Worm (Caenorhabditis elegans) whole organism, late embryonic: ENCODE results near the gene Y62E10A.24.

Experiments used
- K02D7.2 ChIP-seq: sonication (generic microtip); optimal IDR thresholded peaks from 2 replicates; lab custom pipeline; 2017; ENCODE audit warnings: mild to moderate bottlenecking, missing genetic modification characterization, missing compliant biosample characterization
- ama-1 ChIP-seq: fragments of 150-350 bp; optimal IDR thresholded peaks from 2 replicates; lab custom pipeline; 2014
- ceh-22 ChIP-seq: sonication (generic microtip); optimal IDR thresholded peaks from 2 replicates; lab custom pipeline; 2017; ENCODE audit warnings: missing biosample characterization, missing genetic modification characterization
- ceh-24 ChIP-seq: sonication (generic microtip); optimal IDR thresholded peaks from 2 replicates; lab custom pipeline; 2016; ENCODE audit warnings: mild to moderate bottlenecking, missing genetic modification characterization, missing compliant biosample characterization
- ceh-31 ChIP-seq: sonication (generic microtip); optimal IDR thresholded peaks from 2 replicates; lab custom pipeline; 2016; ENCODE audit warnings: missing genetic modification characterization, missing compliant biosample characterization
- ceh-34 ChIP-seq: sonication (generic microtip); optimal IDR thresholded peaks from 2 replicates; lab custom pipeline; 2016; ENCODE audit warnings: mild to moderate bottlenecking, missing genetic modification characterization, missing compliant biosample characterization
- fkh-10 ChIP-seq: fragments of 150-350 bp; optimal IDR thresholded peaks from 2 replicates; lab custom pipeline; 2014; ENCODE audit warnings: missing biosample characterization, missing genetic modification reagents, missing genetic modification characterization
- fkh-6 ChIP-seq: sonication (generic microtip); optimal IDR thresholded peaks from 2 replicates; lab custom pipeline; 2016; ENCODE audit warnings: missing genetic modification characterization, missing compliant biosample characterization
- gmeb-2 ChIP-seq: sonication (generic microtip); optimal IDR thresholded peaks from 2 replicates; lab custom pipeline; 2016; ENCODE audit warnings: missing genetic modification characterization, inconsistent platforms, missing compliant biosample characterization
- hlh-15 ChIP-seq: sonication (generic microtip); optimal IDR thresholded peaks from 2 replicates; lab custom pipeline; 2016; ENCODE audit warnings: missing genetic modification characterization, missing compliant biosample characterization
- hlh-30 ChIP-seq: sonication (generic microtip); optimal IDR thresholded peaks from 2 replicates; lab custom pipeline; 2017; ENCODE audit warnings: antibody characterized with exemption, missing genetic modification characterization, missing compliant biosample characterization; ENCODE audit not compliant: insufficient read depth
- hlh-8 ChIP-seq: sonication (generic microtip); optimal IDR thresholded peaks from 2 replicates; lab custom pipeline; 2016; ENCODE audit warnings: missing genotype, missing genetic modification characterization, missing compliant biosample characterization
- madf-2 ChIP-seq: sonication (generic microtip); optimal IDR thresholded peaks from 2 replicates; lab custom pipeline; 2017; ENCODE audit warnings: missing genetic modification characterization, missing compliant biosample characterization
- nfya-1 ChIP-seq: sonication (generic microtip); optimal IDR thresholded peaks from 2 replicates; lab custom pipeline; 2017; ENCODE audit warnings: missing genetic modification characterization, mild to moderate bottlenecking, missing compliant biosample characterization, antibody characterized with exemption, moderate library complexity
- pag-3 ChIP-seq: sonication (generic microtip); optimal IDR thresholded peaks from 2 replicates; lab custom pipeline; 2016; ENCODE audit warnings: missing compliant biosample characterization, missing genetic modification characterization, borderline replicate concordance
- rnt-1 ChIP-seq: sonication (generic microtip); optimal IDR thresholded peaks from 2 replicates; lab custom pipeline; 2016; ENCODE audit warnings: missing genetic modification characterization, missing compliant biosample characterization
- sdc-2 ChIP-seq: sonication (generic microtip); optimal IDR thresholded peaks from 2 replicates; lab custom pipeline; 2016; ENCODE audit warnings: missing genotype, missing genetic modification characterization, missing compliant biosample characterization
- tbx-2 ChIP-seq: sonication (generic microtip); optimal IDR thresholded peaks from 2 replicates; lab custom pipeline; 2016; ENCODE audit warnings: missing genetic modification characterization, missing compliant biosample characterization
- unc-3 ChIP-seq, 2 experiments: fragments of 200-800 bp in 1 of 2; sonication (Bioruptor generic) in 1 of 2; sonication (generic microtip) in 1 of 2; conservative IDR thresholded peaks in 1 of 2; optimal IDR thresholded peaks in 1 of 2; 2 replicates each; pipeline versions ENCODE4 v1.3.6 to Lab custom; 2016 to 2022; ENCODE audit warnings: missing compliant biosample characterization in 2 of 2, missing genetic modification characterization in 2 of 2, missing genetic modification reagents in 1 of 2
- zip-5 ChIP-seq: sonication (generic microtip); optimal IDR thresholded peaks from 2 replicates; lab custom pipeline; 2016; ENCODE audit warnings: missing genetic modification characterization, missing compliant biosample characterization
- ztf-16 ChIP-seq: sonication (generic microtip); optimal IDR thresholded peaks from 2 replicates; lab custom pipeline; 2017; ENCODE audit warnings: missing genetic modification characterization, missing compliant biosample characterization

Gene Y62E10A.24

ce11 chrIV:13400456-13401364, 30.2 kb downstream of the Y62E10A.24 start, which contains the start of the genes memi-2 and cyp-31A5:
Gene memi-2 (minus strand): TSS chrIV:13400506.
Gene cyp-31A5 (plus strand): TSS chrIV:13401289.
- TF ChIP-seq ceh-34 (tag; lab: Kevin White, UChicago) (no peak), fkh-10 (GFP tag; lab: Kevin White, UChicago) (no peak), fkh-6 (tag; lab: Kevin White, UChicago) (no peak), ceh-31 (tag; lab: Kevin White, UChicago) (no peak), pag-3 (no peak)
- TF ChIP-seq, all 69 proteins: peak for 0

ce11 chrIV:13408018-13408417, 37.5 kb downstream of the Y62E10A.24 start, which contains the start of gene Y62E10A.19:
Gene Y62E10A.19 (minus strand): TSS chrIV:13408306.
- no peak for TF ChIP-seq ceh-22

- TF ChIP-seq ama-1 = no peak
- peak; percentile 13 for TF ChIP-seq hlh-8
- TF ChIP-seq rnt-1 (tag; lab: Kevin White, UChicago) = no peak
- TF ChIP-seq ztf-16 (tag; lab: Kevin White, UChicago) = no peak
- no peak for TF ChIP-seq madf-2 (tag; lab: Kevin White, UChicago)
- peak; percentile 11 for TF ChIP-seq nfya-1 (tag; lab: Kevin White, UChicago)
- TF ChIP-seq unc-3 (GFP tag; conservative IDR thresholded peaks at IDR 0.05; lab: Robert Waterston, UW) = no peak
- TF ChIP-seq unc-3 (tag; optimal IDR thresholded peaks at IDR 0.05; lab: Kevin White, UChicago) = no peak
- peak; percentile 55 for TF ChIP-seq hlh-30 (tag; lab: Kevin White, UChicago)
- TF ChIP-seq zip-5 = no peak
- TF ChIP-seq hlh-15 = no peak
- no peak for TF ChIP-seq gmeb-2 (tag; lab: Kevin White, UChicago)
Observed at ce11 chrIV:13412845-13413383, 42.4 kb downstream of the Y62E10A.24 start, which contains the start of gene gcl-1. Gene gcl-1 (minus strand): TSS chrIV:13412895.

- no peak for TF ChIP-seq K02D7.2 (tag; lab: Kevin White, UChicago)
- no peak for TF ChIP-seq fkh-10 (GFP tag; lab: Kevin White, UChicago)
- TF ChIP-seq sdc-2 (tag; lab: Kevin White, UChicago) = no peak
- no peak for TF ChIP-seq ceh-24 (tag; lab: Kevin White, UChicago)
- no peak for TF ChIP-seq tbx-2
Observed at ce11 chrIV:13415739-13416271, 45.3 kb downstream of the Y62E10A.24 start, which contains the start of the genes pik-1 and aptf-2. Gene pik-1 (plus strand): TSS chrIV:13416041. Gene aptf-2 (minus strand): TSS chrIV:13416051.
